Worm (Caenorhabditis elegans) whole organism, late embryonic: Measurements from ENCODE around the gene grp-1.

Source experiments
- C38D4.7 ChIP-seq: fragments of 200-800 bp; sonication (Bioruptor generic); optimal IDR thresholded peaks from 2 replicates; lab custom pipeline; 2018; ENCODE audit warnings: mild to moderate bottlenecking, missing genetic modification characterization, moderate library complexity, missing compliant biosample characterization
- F13H6.1 ChIP-seq: sonication (generic microtip); optimal IDR thresholded peaks from 2 replicates; lab custom pipeline; 2016; ENCODE audit warnings: missing genetic modification characterization, missing compliant biosample characterization
- K02D7.2 ChIP-seq: sonication (generic microtip); optimal IDR thresholded peaks from 2 replicates; lab custom pipeline; 2017; ENCODE audit warnings: mild to moderate bottlenecking, missing genetic modification characterization, missing compliant biosample characterization
- K09A11.1 ChIP-seq: sonication (generic microtip); optimal IDR thresholded peaks from 2 replicates; lab custom pipeline; 2017; ENCODE audit warnings: antibody characterized with exemption, mild to moderate bottlenecking, missing genetic modification characterization, missing compliant biosample characterization; ENCODE audit not compliant: insufficient read depth
- Y22D7AL.16 ChIP-seq: sonication (generic microtip); optimal IDR thresholded peaks from 2 replicates; lab custom pipeline; 2016; ENCODE audit warnings: missing genetic modification characterization, missing compliant biosample characterization
- ahr-1 ChIP-seq: sonication (generic microtip); optimal IDR thresholded peaks from 2 replicates; lab custom pipeline; 2016; ENCODE audit warnings: missing genetic modification characterization, missing compliant biosample characterization
- ama-1 ChIP-seq: fragments of 150-350 bp; optimal IDR thresholded peaks from 2 replicates; lab custom pipeline; 2014
- ceh-18 ChIP-seq: sonication (generic microtip); optimal IDR thresholded peaks from 2 replicates; lab custom pipeline; 2016; ENCODE audit warnings: missing genetic modification characterization, missing compliant biosample characterization
- ceh-2 ChIP-seq: sonication (generic microtip); optimal IDR thresholded peaks from 2 replicates; lab custom pipeline; 2016; ENCODE audit warnings: missing genotype, missing genetic modification characterization, missing compliant biosample characterization
- ceh-22 ChIP-seq: sonication (generic microtip); optimal IDR thresholded peaks from 2 replicates; lab custom pipeline; 2017; ENCODE audit warnings: missing biosample characterization, missing genetic modification characterization
- ceh-30 ChIP-seq: fragments of 150-350 bp; optimal IDR thresholded peaks from 2 replicates; lab custom pipeline; 2014; ENCODE audit warnings: missing biosample characterization, missing genetic modification characterization
- ceh-31 ChIP-seq: sonication (generic microtip); optimal IDR thresholded peaks from 2 replicates; lab custom pipeline; 2016; ENCODE audit warnings: missing genetic modification characterization, missing compliant biosample characterization
- ceh-45 ChIP-seq: fragments of 200-800 bp; sonication (Bioruptor generic); IDR thresholded peaks from 2 replicates; pipeline ENCODE4 v1.3.6; 2022; ENCODE audit warnings: missing genetic modification reagents, missing genetic modification characterization, missing compliant biosample characterization
- ceh-48 ChIP-seq: sonication (generic microtip); optimal IDR thresholded peaks from 2 replicates; lab custom pipeline; 2016; ENCODE audit warnings: missing genetic modification characterization, inconsistent platforms, missing compliant biosample characterization
- ceh-9 ChIP-seq: sonication (generic microtip); optimal IDR thresholded peaks from 2 replicates; lab custom pipeline; 2016; ENCODE audit warnings: mild to moderate bottlenecking, missing genetic modification characterization, inconsistent platforms, missing compliant biosample characterization
- dmd-4 ChIP-seq: sonication (generic microtip); optimal IDR thresholded peaks from 2 replicates; lab custom pipeline; 2016; ENCODE audit warnings: borderline replicate concordance, missing genetic modification characterization, missing compliant biosample characterization
- dve-1 ChIP-seq: sonication (generic microtip); optimal IDR thresholded peaks from 2 replicates; lab custom pipeline; 2017; ENCODE audit warnings: antibody characterized with exemption, mild to moderate bottlenecking, missing genetic modification characterization, missing compliant biosample characterization
- elt-4 ChIP-seq: sonication (generic microtip); optimal IDR thresholded peaks from 2 replicates; lab custom pipeline; 2016; ENCODE audit warnings: missing genetic modification characterization, missing compliant biosample characterization
- ets-4 ChIP-seq: sonication (generic microtip); optimal IDR thresholded peaks from 2 replicates; lab custom pipeline; 2016; ENCODE audit warnings: missing genetic modification characterization, missing compliant biosample characterization
- fax-1 ChIP-seq: sonication (generic microtip); optimal IDR thresholded peaks from 2 replicates; lab custom pipeline; 2016; ENCODE audit warnings: missing genotype, missing genetic modification characterization, missing compliant biosample characterization
- gmeb-2 ChIP-seq: sonication (generic microtip); optimal IDR thresholded peaks from 2 replicates; lab custom pipeline; 2016; ENCODE audit warnings: missing genetic modification characterization, inconsistent platforms, missing compliant biosample characterization
- hlh-30 ChIP-seq: sonication (generic microtip); optimal IDR thresholded peaks from 2 replicates; lab custom pipeline; 2017; ENCODE audit warnings: antibody characterized with exemption, missing genetic modification characterization, missing compliant biosample characterization; ENCODE audit not compliant: insufficient read depth
- lim-6 ChIP-seq: sonication (generic microtip); optimal IDR thresholded peaks from 2 replicates; lab custom pipeline; 2016; ENCODE audit warnings: missing genetic modification characterization, missing compliant biosample characterization
- lin-11 ChIP-seq: fragments of 200-800 bp; sonication (Bioruptor generic); optimal IDR thresholded peaks from 2 replicates; lab custom pipeline; 2018; ENCODE audit warnings: mild to moderate bottlenecking, missing genetic modification characterization, missing compliant biosample characterization
- madf-2 ChIP-seq: sonication (generic microtip); optimal IDR thresholded peaks from 2 replicates; lab custom pipeline; 2017; ENCODE audit warnings: missing genetic modification characterization, missing compliant biosample characterization
- nfya-1 ChIP-seq: sonication (generic microtip); optimal IDR thresholded peaks from 2 replicates; lab custom pipeline; 2017; ENCODE audit warnings: missing genetic modification characterization, mild to moderate bottlenecking, missing compliant biosample characterization, antibody characterized with exemption, moderate library complexity
- nhr-11 ChIP-seq: fragments of 150-350 bp; optimal IDR thresholded peaks from 2 replicates; lab custom pipeline; 2014; ENCODE audit warnings: missing biosample characterization, missing genetic modification characterization
- nhr-232 ChIP-seq: sonication (generic microtip); optimal IDR thresholded peaks from 2 replicates; lab custom pipeline; 2016; ENCODE audit warnings: missing genetic modification characterization, missing compliant biosample characterization
- npax-4 ChIP-seq: sonication (generic microtip); optimal IDR thresholded peaks from 2 replicates; lab custom pipeline; 2016; ENCODE audit warnings: missing genetic modification characterization, missing compliant biosample characterization
- odd-2 ChIP-seq: sonication (generic microtip); optimal IDR thresholded peaks from 2 replicates; lab custom pipeline; 2017; ENCODE audit warnings: antibody characterized with exemption, mild to moderate bottlenecking, missing genetic modification characterization, missing compliant biosample characterization
- pag-3 ChIP-seq: sonication (generic microtip); optimal IDR thresholded peaks from 2 replicates; lab custom pipeline; 2016; ENCODE audit warnings: missing compliant biosample characterization, missing genetic modification characterization, borderline replicate concordance
- pat-9 ChIP-seq: fragments of 200-800 bp; sonication (Bioruptor generic); optimal IDR thresholded peaks from 2 replicates; lab custom pipeline; 2018; ENCODE audit warnings: mild to moderate bottlenecking, missing genetic modification characterization, moderate library complexity, missing compliant biosample characterization
- pax-1 ChIP-seq: fragments of 150-350 bp; optimal IDR thresholded peaks from 2 replicates; lab custom pipeline; 2014; ENCODE audit warnings: missing biosample characterization, missing genetic modification characterization
- pha-2 ChIP-seq: sonication (generic microtip); optimal IDR thresholded peaks from 2 replicates; lab custom pipeline; 2017; ENCODE audit warnings: mild to moderate bottlenecking, missing genetic modification characterization, missing compliant biosample characterization
- pqm-1 ChIP-seq: sonication (generic microtip); optimal IDR thresholded peaks from 2 replicates; lab custom pipeline; 2016; ENCODE audit warnings: missing genetic modification characterization, missing compliant biosample characterization
- ref-2 ChIP-seq: sonication (generic microtip); optimal IDR thresholded peaks from 2 replicates; lab custom pipeline; 2016; ENCODE audit warnings: missing genetic modification characterization, missing compliant biosample characterization
- tbx-2 ChIP-seq: sonication (generic microtip); optimal IDR thresholded peaks from 2 replicates; lab custom pipeline; 2016; ENCODE audit warnings: missing genetic modification characterization, missing compliant biosample characterization
- tbx-7 ChIP-seq: sonication (generic microtip); optimal IDR thresholded peaks from 2 replicates; lab custom pipeline; 2016; ENCODE audit warnings: missing genotype, missing genetic modification characterization, missing compliant biosample characterization
- ttx-3 ChIP-seq: sonication (generic microtip); optimal IDR thresholded peaks from 2 replicates; lab custom pipeline; 2016; ENCODE audit warnings: missing genetic modification reagents, missing genetic modification characterization, missing compliant biosample characterization
- unc-55 ChIP-seq: sonication (generic microtip); optimal IDR thresholded peaks from 2 replicates; lab custom pipeline; 2017; ENCODE audit warnings: missing biosample characterization, missing genetic modification reagents, missing genetic modification characterization
- ztf-16 ChIP-seq: sonication (generic microtip); optimal IDR thresholded peaks from 2 replicates; lab custom pipeline; 2017; ENCODE audit warnings: missing genetic modification characterization, missing compliant biosample characterization

grp-1 gene

DNA sequence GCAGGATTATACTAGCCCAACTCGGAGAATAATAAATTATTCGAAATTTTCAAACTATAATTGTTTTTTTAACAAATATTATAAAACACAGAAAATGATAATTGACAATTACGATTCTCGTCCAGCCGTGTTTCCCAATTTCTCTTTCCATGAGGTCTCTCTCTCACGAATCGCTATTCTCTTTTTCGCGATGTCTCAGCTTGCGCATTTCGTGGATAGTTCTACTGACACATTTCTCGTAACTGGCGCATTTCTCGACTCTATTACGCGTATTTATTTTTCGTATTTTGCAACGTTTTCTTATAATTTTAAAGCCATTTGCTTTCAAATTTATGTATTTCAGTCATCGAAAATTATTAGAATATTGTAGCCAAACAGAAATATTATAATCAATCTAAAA is 41.7 kb upstream of the grp-1 start (continued):
- TF ChIP-seq gmeb-2 (peak; percentile 99), odd-2 (tag; lab: Kevin White, UChicago) (no peak), tbx-2 (tag; lab: Kevin White, UChicago) (peak; percentile 100), ceh-2 (peak; percentile 100), K09A11.1 (peak; percentile 88), unc-55 (GFP tag; lab: Kevin White, UChicago) (peak; percentile 23), npax-4 (tag; lab: Kevin White, UChicago) (peak; percentile 99), C38D4.7 (GFP tag; lab: Kevin White, UChicago) (peak; percentile 98), ceh-22 (tag; lab: Kevin White, UChicago) (peak; percentile 37), K02D7.2 (peak; percentile 99), nfya-1 (tag; lab: Kevin White, UChicago) (peak; percentile 98), elt-4 (tag; lab: Kevin White, UChicago) (peak; percentile 100), nhr-232 (tag; lab: Kevin White, UChicago) (peak; percentile 96), pqm-1 (tag; lab: Kevin White, UChicago) (peak; percentile 100), pax-1 (tag; lab: Kevin White, UChicago) (peak; percentile 85), dmd-4 (tag; lab: Kevin White, UChicago) (peak; percentile 100)

ce11 chrIII:8044187-8044586 is 41.3 kb upstream of the grp-1 start, which contains the start of gene K12H4.5:
Gene K12H4.5, plus strand, starts transcription at chrIII:8044487.
- TF ChIP-seq tbx-2 (tag; lab: Kevin White, UChicago) = no peak
- no peak for TF ChIP-seq Y22D7AL.16
- TF ChIP-seq ceh-48 (tag; lab: Kevin White, UChicago) = no peak
- TF ChIP-seq pqm-1 (tag; lab: Kevin White, UChicago) = no peak
- no peak for TF ChIP-seq ahr-1 (tag; lab: Kevin White, UChicago)
- no peak for TF ChIP-seq ceh-18
- TF ChIP-seq ref-2 (tag; lab: Kevin White, UChicago) = no peak
- no peak for TF ChIP-seq K09A11.1
- TF ChIP-seq ceh-9 (tag; lab: Kevin White, UChicago) = no peak
- TF ChIP-seq elt-4 (tag; lab: Kevin White, UChicago) = no peak
- no peak for TF ChIP-seq lim-6
- TF ChIP-seq nfya-1 (tag; lab: Kevin White, UChicago) = no peak
- no peak for TF ChIP-seq F13H6.1
- no peak for TF ChIP-seq ceh-45 (GFP tag; lab: Robert Waterston, UW)
- no peak for TF ChIP-seq nhr-11 (tag; lab: Kevin White, UChicago)
- TF ChIP-seq fax-1 (tag; lab: Kevin White, UChicago) = no peak
- TF ChIP-seq C38D4.7 (GFP tag; lab: Kevin White, UChicago) = no peak
- TF ChIP-seq ama-1 (lab: Kevin White, UChicago) = no peak
- no peak for TF ChIP-seq dmd-4 (tag; lab: Kevin White, UChicago)

DNA sequence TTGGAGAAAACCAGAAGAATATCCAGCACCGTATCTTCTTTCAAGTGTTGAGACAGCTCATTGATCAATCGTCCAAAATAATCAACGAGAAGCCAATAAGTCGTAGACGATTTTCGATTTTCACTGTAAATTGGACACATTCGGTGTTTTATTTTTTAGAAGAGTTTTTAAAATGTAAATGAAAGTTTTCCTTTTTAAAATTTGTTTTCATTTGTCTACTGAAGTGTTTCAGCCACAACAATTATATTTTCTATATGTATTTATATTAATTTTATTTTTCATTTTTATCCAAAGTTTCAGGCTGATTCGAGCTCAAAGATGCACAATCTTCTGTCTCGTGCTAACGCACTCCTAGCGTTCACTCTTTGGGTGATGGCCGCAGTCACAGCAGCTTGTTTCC is 40.8 kb upstream of the grp-1 start, which contains the start of gene spcs-3:
Gene spcs-3, plus strand, starts transcription at position 301 of the 400 bp plus-strand sequence.
- TF ChIP-seq ets-4 (tag; lab: Kevin White, UChicago) = no peak
- no peak for TF ChIP-seq ceh-30 (tag; lab: Kevin White, UChicago)
- no peak for TF ChIP-seq madf-2 (tag; lab: Kevin White, UChicago)
- no peak for TF ChIP-seq ceh-9 (tag; lab: Kevin White, UChicago)
- no peak for TF ChIP-seq K02D7.2
- TF ChIP-seq dve-1 (tag; lab: Kevin White, UChicago) = no peak
- TF ChIP-seq fax-1 (tag; lab: Kevin White, UChicago) = no peak
- no peak for TF ChIP-seq ttx-3 (tag; lab: Kevin White, UChicago)
- TF ChIP-seq tbx-7 = no peak
- TF ChIP-seq lin-11 (tag; lab: Kevin White, UChicago) = no peak
- no peak for TF ChIP-seq F13H6.1
- no peak for TF ChIP-seq hlh-30 (tag; lab: Kevin White, UChicago)
- TF ChIP-seq ztf-16 = no peak
- TF ChIP-seq ref-2 (tag; lab: Kevin White, UChicago) = no peak
- TF ChIP-seq ceh-18 = no peak
- no peak for TF ChIP-seq pat-9 (tag; lab: Kevin White, UChicago)
- TF ChIP-seq ceh-31 (tag; lab: Kevin White, UChicago) = no peak
- no peak for TF ChIP-seq ceh-45 (GFP tag; lab: Robert Waterston, UW)
- no peak for TF ChIP-seq pag-3 (tag; lab: Kevin White, UChicago)
- no peak for TF ChIP-seq pha-2
- TF ChIP-seq, all 69 proteins: peak for 0
